Worm (Caenorhabditis elegans) whole organism, early embryonic: ENCODE measurements around the gene tbx-37.

Experiments used
- B0310.2 ChIP-seq: sonication (generic microtip); optimal IDR thresholded peaks from 2 replicates; lab custom pipeline; 2016; ENCODE audit warnings: mild to moderate bottlenecking, missing genetic modification characterization, missing compliant biosample characterization
- ceh-13 ChIP-seq: fragments of 200-800 bp; sonication (Bioruptor generic); optimal IDR thresholded peaks from 2 replicates; lab custom pipeline; 2018; ENCODE audit warnings: mild to moderate bottlenecking, missing genetic modification characterization, missing compliant biosample characterization
- ets-7 ChIP-seq: sonication (generic microtip); optimal IDR thresholded peaks from 2 replicates; lab custom pipeline; 2016; ENCODE audit warnings: missing genotype, missing genetic modification characterization, missing compliant biosample characterization
- flt-1 ChIP-seq: fragments of 200-800 bp; sonication (Bioruptor generic); IDR thresholded peaks from 2 replicates; pipeline ENCODE4 v1.3.6; 2022; ENCODE audit warnings: missing genetic modification characterization, missing compliant biosample characterization
- hmg-4 ChIP-seq: fragments of 200-800 bp; sonication (Bioruptor generic); optimal IDR thresholded peaks from 2 replicates; lab custom pipeline; 2018; ENCODE audit warnings: mild to moderate bottlenecking, missing genetic modification characterization, missing compliant biosample characterization
- tbx-11 ChIP-seq: fragments of 200-800 bp; sonication (Bioruptor generic); IDR thresholded peaks from 2 replicates; pipeline ENCODE4 v1.3.6; 2022; ENCODE audit warnings: missing genetic modification characterization, missing compliant biosample characterization
- tra-4 ChIP-seq: sonication (generic microtip); optimal IDR thresholded peaks from 2 replicates; lab custom pipeline; 2017; ENCODE audit warnings: missing genetic modification characterization, missing compliant biosample characterization

- TF ChIP-seq ets-7 (tag; lab: Kevin White, UChicago) (no peak), tbx-11 (GFP tag; lab: Robert Waterston, UW) (no peak), B0310.2 (no peak), hmg-4 (GFP tag; lab: Kevin White, UChicago) (no peak), tra-4 (tag; lab: Kevin White, UChicago) (no peak), flt-1 (GFP tag; lab: Robert Waterston, UW) (no peak), ceh-13 (GFP tag; lab: Kevin White, UChicago) (no peak)
Measured at ce11 chrIII:11175642-11176217, 51.2 kb downstream of the tbx-37 start.
